Fruit fly (Drosophila melanogaster): ENCODE measurements around the gene kirre.

DNA sequence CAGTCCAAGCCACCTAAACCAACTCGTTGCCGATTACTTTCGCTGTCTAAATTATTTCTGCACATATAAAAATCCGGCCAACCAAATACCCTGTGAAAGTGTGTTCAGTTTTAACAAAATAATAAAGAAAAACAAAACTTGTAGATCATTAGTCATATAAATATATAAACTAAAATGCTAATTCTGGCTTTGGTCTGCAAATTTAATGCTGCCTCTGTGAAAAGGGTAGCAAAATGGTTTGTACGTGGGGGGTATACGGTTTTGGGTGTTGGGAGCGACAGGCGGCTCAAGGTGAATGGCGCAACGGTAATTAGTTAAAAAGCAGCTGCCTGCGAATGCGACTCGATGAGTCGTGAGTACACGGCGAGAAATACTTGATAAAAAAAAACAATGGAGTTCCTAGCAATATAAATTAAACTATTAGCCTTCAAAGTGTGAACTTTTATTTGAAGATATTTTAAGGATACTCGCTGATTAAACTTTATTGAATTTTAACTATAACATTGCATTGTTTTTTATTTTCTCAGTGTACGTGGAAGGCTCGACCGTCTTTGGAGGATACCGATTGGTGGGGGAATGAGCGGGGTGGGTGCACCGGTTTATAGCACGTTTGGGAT, 237.8 kb downstream of the kirre start:
- TF ChIP-seq psq (optimal IDR thresholded peaks at IDR 0.05) = no peak
- no peak for TF ChIP-seq Myc (optimal IDR thresholded peaks at IDR 0.05)
